Worm (Caenorhabditis elegans) whole organism, L1 larva: Measurements from ENCODE around the gene fip-1.

Source experiments
- aly-2 ChIP-seq: fragments of 150-350 bp; optimal IDR thresholded peaks from 2 replicates; lab custom pipeline; 2014; ENCODE audit warnings: missing biosample characterization, missing genetic modification characterization
- ama-1 ChIP-seq: fragments of 150-350 bp; optimal IDR thresholded peaks from 2 replicates; lab custom pipeline; 2014
- ceh-82 ChIP-seq, 3 experiments: fragments of 150-350 bp in 1 of 3; sonication (generic microtip) in 2 of 3; optimal IDR thresholded peaks; 2 replicates each; lab custom pipeline; 2014 to 2017; ENCODE audit warnings: missing biosample characterization in 3 of 3, missing genetic modification characterization in 3 of 3
- elt-2 ChIP-seq: sonication (generic microtip); optimal IDR thresholded peaks from 2 replicates; lab custom pipeline; 2016; ENCODE audit warnings: missing genetic modification characterization, mild to moderate bottlenecking, inconsistent platforms, missing compliant biosample characterization, missing genetic modification reagents
- lin-39 ChIP-seq: fragments of 150-350 bp; optimal IDR thresholded peaks from 2 replicates; lab custom pipeline; 2014; ENCODE audit warnings: missing biosample characterization, missing genetic modification reagents, missing genetic modification characterization
- mdl-1 ChIP-seq, 2 experiments: fragments of 150-350 bp; optimal IDR thresholded peaks; 2 replicates each; lab custom pipeline; 2014 to 2017; ENCODE audit warnings: missing biosample characterization in 2 of 2, missing genetic modification characterization in 2 of 2, inconsistent platforms in 1 of 2
- nhr-237 ChIP-seq: fragments of 150-350 bp; optimal IDR thresholded peaks from 2 replicates; lab custom pipeline; 2014; ENCODE audit warnings: missing biosample characterization, missing genetic modification characterization
- nhr-90 ChIP-seq: sonication (generic microtip); optimal IDR thresholded peaks from 2 replicates; lab custom pipeline; 2016; ENCODE audit warnings: mild to moderate bottlenecking, missing genetic modification characterization, missing compliant biosample characterization; ENCODE audit not compliant: poor library complexity
- rnt-1 ChIP-seq: sonication (generic microtip); optimal IDR thresholded peaks from 2 replicates; lab custom pipeline; 2016; ENCODE audit warnings: mild to moderate bottlenecking, missing genetic modification characterization, moderate library complexity, missing compliant biosample characterization
- skn-1 ChIP-seq: fragments of 150-350 bp; optimal IDR thresholded peaks from 2 replicates; lab custom pipeline; 2014; ENCODE audit warnings: missing biosample characterization, missing genetic modification characterization
- unc-130 ChIP-seq: fragments of 150-350 bp; optimal IDR thresholded peaks from 2 replicates; lab custom pipeline; 2017; ENCODE audit warnings: missing biosample characterization, missing genetic modification characterization, inconsistent platforms
- unc-62 ChIP-seq: fragments of 150-350 bp; optimal IDR thresholded peaks from 2 replicates; lab custom pipeline; 2014; ENCODE audit warnings: missing biosample characterization, missing genetic modification reagents, missing genetic modification characterization
- ztf-11 ChIP-seq, 2 experiments: sonication (generic microtip); optimal IDR thresholded peaks; 2 replicates each; lab custom pipeline; 2016 to 2017; ENCODE audit warnings: missing genetic modification characterization in 2 of 2, missing biosample characterization in 1 of 2, missing compliant biosample characterization in 1 of 2

- TF ChIP-seq ama-1 (lab: Kevin White, UChicago) (no peak), lin-39 (tag; lab: Kevin White, UChicago) (no peak), rnt-1 (tag; lab: Kevin White, UChicago) (no peak), mdl-1 (tag; optimal IDR thresholded peaks at IDR 0.05; lab: Kevin White, UChicago) (no peak), nhr-237 (tag; lab: Kevin White, UChicago) (no peak), nhr-90 (tag; lab: Kevin White, UChicago) (no peak), unc-62 (GFP tag; lab: Kevin White, UChicago) (no peak), aly-2 (tag; lab: Kevin White, UChicago) (no peak), unc-130 (no peak), ztf-11 (tag; optimal IDR thresholded peaks at IDR 0.05; lab: Kevin White, UChicago) (no peak), skn-1 (no peak), ceh-82 (tag; optimal IDR thresholded peaks at IDR 0.05; lab: Kevin White, UChicago) (no peak), elt-2 (no peak)
Observed at ce11 chrIII:8605532-8605931, 34.0 kb upstream of the fip-1 start, which contains the start of gene C06E1.1.
